Fruit fly (Drosophila melanogaster): Measurements from ENCODE around the gene CG42752.

CG42752 gene

DNA sequence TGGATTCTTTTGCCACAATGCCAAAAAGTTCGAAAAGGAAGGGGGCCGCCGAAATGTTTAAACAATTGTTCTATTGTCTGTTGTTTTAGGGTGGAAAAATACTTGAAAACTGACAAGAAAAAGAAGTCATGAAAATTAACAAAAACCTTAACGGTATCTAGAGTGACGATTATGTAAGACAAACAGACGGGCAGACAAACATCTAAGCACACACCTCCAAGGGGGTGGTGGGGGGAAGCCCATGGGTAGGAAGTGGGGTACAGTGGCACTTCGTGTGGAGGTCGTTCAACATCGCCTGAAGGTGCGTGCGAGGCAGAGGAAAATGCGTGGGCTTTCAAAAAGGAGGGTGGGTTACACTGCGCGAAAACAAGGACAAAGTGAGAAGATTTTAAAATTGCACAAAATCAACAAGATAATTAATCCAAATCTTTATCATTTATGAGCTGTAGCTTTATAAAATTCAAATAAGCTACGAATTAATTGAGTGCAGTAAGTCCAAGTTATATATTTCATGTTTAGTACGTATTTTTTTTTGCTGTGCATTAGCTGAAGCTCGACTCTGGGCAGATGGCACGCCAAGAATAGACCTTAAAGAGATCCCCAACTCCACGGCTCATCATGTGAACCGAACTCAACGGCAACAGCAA, 22.4 kb downstream of the CG42752 start (continued):
- TF ChIP-seq chm (GFP tag; IDR thresholded peaks at IDR 0.05) = 0 out of 2 replicates have a peak, but pooled peaks have one; percentile 23
- peak; percentile 28 for TF ChIP-seq CG8924 (tag; optimal IDR thresholded peaks at IDR 0.05)
- 0 out of 2 replicates have a peak, but pooled peaks have one; percentile 12 for TF ChIP-seq onecut (GFP tag; IDR thresholded peaks at IDR 0.05)
- peak; percentile 21; the same call in 1 of the 2 replicates for TF ChIP-seq vvl (GFP tag; IDR thresholded peaks at IDR 0.05)
- TF ChIP-seq Nf-YA (GFP tag; IDR thresholded peaks at IDR 0.05) = 0 out of 2 replicates have a peak, but pooled peaks have one; percentile 18
- TF ChIP-seq CG17568 (GFP tag; optimal IDR thresholded peaks at IDR 0.05) = no peak
- TF ChIP-seq CG1603 (tag; optimal IDR thresholded peaks at IDR 0.05) = peak; percentile 17
- TF ChIP-seq lola (GFP tag; optimal IDR thresholded peaks at IDR 0.05) = no peak
- TF ChIP-seq CG11695 (GFP tag; IDR thresholded peaks at IDR 0.05) = 0 out of 3 replicates have a peak, but pooled peaks have one; percentile 31
- TF ChIP-seq mirr (GFP tag; optimal IDR thresholded peaks at IDR 0.05) = peak; percentile 20
- TF ChIP-seq hkb (optimal IDR thresholded peaks at IDR 0.05) = no peak
- 0 out of 2 replicates have a peak, but pooled peaks have one; percentile 9 for TF ChIP-seq hkb (GFP tag; IDR thresholded peaks at IDR 0.05)
- 0 out of 3 replicates have a peak, but pooled peaks have one; percentile 34 for TF ChIP-seq dysf (GFP tag; IDR thresholded peaks at IDR 0.05)

- TF ChIP-seq gcm (GFP tag; optimal IDR thresholded peaks at IDR 0.05) (no peak), CG4707 (GFP tag; optimal IDR thresholded peaks at IDR 0.05) (no peak), amos (GFP tag; IDR thresholded peaks at IDR 0.05; ENCODE audit: partially characterized antibody) (peak; percentile 60; the same call in 1 of the 2 replicates), al (GFP tag; IDR thresholded peaks at IDR 0.05) (no peak), CG43689 (GFP tag; IDR thresholded peaks at IDR 0.05) (no peak), sens (GFP tag) (peak; percentile 84), usp (GFP tag; optimal IDR thresholded peaks at IDR 0.05) (no peak), az2 (GFP tag; optimal IDR thresholded peaks at IDR 0.05) (no peak), Oaz (GFP tag; IDR thresholded peaks at IDR 0.05) (no peak), B-H2 (GFP tag; optimal IDR thresholded peaks at IDR 0.05) (no peak), CG6175 (GFP tag; IDR thresholded peaks at IDR 0.05) (no peak), dpn (GFP tag; optimal IDR thresholded peaks at IDR 0.05) (no peak), peb (GFP tag; IDR thresholded peaks at IDR 0.05) (no peak), ap (GFP tag; IDR thresholded peaks at IDR 0.05) (no peak), ssp (GFP tag; IDR thresholded peaks at IDR 0.05) (no peak), MTF-1 (GFP tag; optimal IDR thresholded peaks at IDR 0.05; ENCODE audit: borderline replicate concordance) (no peak), CG6254 (GFP tag; optimal IDR thresholded peaks at IDR 0.05) (no peak), vnd (GFP tag; IDR thresholded peaks at IDR 0.05; ENCODE audit: partially characterized antibody) (no peak), CG11085 (GFP tag; IDR thresholded peaks at IDR 0.05) (no peak), CG32532 (GFP tag; IDR thresholded peaks at IDR 0.05) (no peak), ems (GFP tag; optimal IDR thresholded peaks at IDR 0.05) (no peak), da (GFP tag; optimal IDR thresholded peaks at IDR 0.05) (no peak), Doc2 (GFP tag; IDR thresholded peaks at IDR 0.05) (no peak), dmrt99B (tag; optimal IDR thresholded peaks at IDR 0.05) (no peak), HmgZ (tag; optimal IDR thresholded peaks at IDR 0.05) (peak; percentile 12), Rfx (GFP tag; IDR thresholded peaks at IDR 0.05) (no peak), Sox102F (GFP tag; optimal IDR thresholded peaks at IDR 0.05) (no peak), PHDP (tag; optimal IDR thresholded peaks at IDR 0.05) (no peak), chm (GFP tag; IDR thresholded peaks at IDR 0.05) (no peak), Six4 (GFP tag; optimal IDR thresholded peaks at IDR 0.05) (no peak), CG7271 (tag; optimal IDR thresholded peaks at IDR 0.05) (no peak), CG14710 (tag; optimal IDR thresholded peaks at IDR 0.05) (peak; percentile 5), Dll (GFP tag; IDR thresholded peaks at IDR 0.05; ENCODE audit: partially characterized antibody) (no peak), Myb (GFP tag; optimal IDR thresholded peaks at IDR 0.05) (peak; percentile 58), seq (GFP tag; IDR thresholded peaks at IDR 0.05) (no peak), ro (GFP tag; IDR thresholded peaks at IDR 0.05) (no peak), zen2 (GFP tag; IDR thresholded peaks at IDR 0.05; ENCODE audit: partially characterized antibody) (no peak)
Observed at dm6 chr2L:18714086-18714485, 25.8 kb downstream of the CG42752 start.

Data from whole organism, embryonic.